Worm (Caenorhabditis elegans) whole organism, L2 larva: ENCODE data around the gene clc-7.

Experiments
- dmd-4 ChIP-seq: sonication (generic microtip); optimal IDR thresholded peaks from 2 replicates; lab custom pipeline; 2017; ENCODE audit warnings: missing biosample characterization, missing genetic modification characterization
- egl-27 ChIP-seq: sonication (generic microtip); optimal IDR thresholded peaks from 3 replicates; lab custom pipeline; 2017; ENCODE audit warnings: missing biosample characterization, missing genetic modification reagents, missing genetic modification characterization
- elt-3 ChIP-seq: sonication (generic microtip); optimal IDR thresholded peaks from 2 replicates; lab custom pipeline; 2017; ENCODE audit warnings: missing biosample characterization, missing genetic modification characterization
- mab-5 ChIP-seq: fragments of 150-350 bp; optimal IDR thresholded peaks from 2 replicates; lab custom pipeline; 2014; ENCODE audit warnings: missing biosample characterization, missing genetic modification characterization
- nhr-6 ChIP-seq: fragments of 150-350 bp; optimal IDR thresholded peaks from 2 replicates; lab custom pipeline; 2014; ENCODE audit warnings: missing biosample characterization, missing genetic modification characterization
- unc-39 ChIP-seq: fragments of 150-350 bp; optimal IDR thresholded peaks from 2 replicates; lab custom pipeline; 2014; ENCODE audit warnings: missing biosample characterization, missing genetic modification characterization

DNA sequence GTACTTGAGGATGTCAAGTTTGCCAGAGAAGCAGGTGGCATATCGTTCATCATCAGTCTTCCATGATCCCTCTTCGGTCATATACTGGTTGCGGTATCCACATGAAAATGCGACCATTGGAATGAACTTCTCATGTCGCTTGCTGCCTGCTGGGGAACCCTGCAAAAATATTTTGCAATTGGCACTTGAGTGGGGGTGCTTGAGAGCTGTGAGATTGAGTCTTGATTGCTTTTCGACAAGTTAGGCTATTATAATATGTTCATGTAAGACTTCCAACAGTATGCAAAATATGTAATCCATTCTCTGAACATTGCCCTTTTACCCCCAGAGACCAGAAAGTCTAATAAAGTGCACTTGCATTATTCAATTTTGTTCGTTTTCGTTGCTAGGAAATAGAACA, 48.3 kb downstream of the clc-7 start:
- no peak for TF ChIP-seq dmd-4 (tag; lab: Kevin White, UChicago)
- no peak for TF ChIP-seq nhr-6
- no peak for TF ChIP-seq unc-39 (tag; lab: Kevin White, UChicago)
- no peak for TF ChIP-seq egl-27 (tag; lab: Kevin White, UChicago)
- TF ChIP-seq mab-5 (tag; lab: Kevin White, UChicago), result no peak
- TF ChIP-seq elt-3 (tag; lab: Kevin White, UChicago), result no peak
